ENCODE assay signal across 2 worm cellular contexts in the genomic region with DNA sequence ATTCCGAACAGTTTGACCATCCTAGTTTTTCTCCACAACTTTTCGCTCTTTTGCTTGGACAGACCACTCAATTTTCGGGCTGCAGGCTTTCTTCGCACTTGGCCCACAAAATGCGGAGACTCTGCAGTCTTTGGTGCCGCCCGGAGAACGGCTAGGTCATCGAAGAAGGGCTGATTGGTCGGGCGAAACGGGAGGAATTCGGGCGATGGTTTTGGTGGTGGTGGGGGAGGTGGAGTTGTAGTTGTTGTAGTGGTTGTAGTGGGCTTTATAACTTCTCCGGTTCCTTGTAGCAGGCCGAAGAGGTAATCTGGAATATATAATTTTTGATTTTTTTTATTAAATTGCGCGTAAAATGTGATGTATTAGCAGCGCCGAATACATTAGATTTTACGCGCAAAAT.
A peak's percentile ranks its signal among the peaks of the same experiment; 100 is the strongest.
TF ChIP-seq lines count a peak whose summit lies in the region.

No protein-coding gene starts in this region.

TF ChIP-seq in whole organism, L4 larva, 104 proteins besides CTCF, POLR2A, EP300 and RAD21:
- TF ChIP-seq ces-1 (GFP tag; optimal IDR thresholded peaks at IDR 0.05; lab: Kevin White, UChicago) (no peak), set-16 (GFP tag; IDR thresholded peaks at IDR 0.05; lab: Robert Waterston, UW) (peak; percentile 49; the same call in 1 of the 2 replicates)
TF ChIP-seq in whole organism, L4 larva: peak in this region for 1.

TF ChIP-seq in whole organism, young adult, 124 proteins besides CTCF, POLR2A, EP300 and RAD21:
- TF ChIP-seq F10E7.11 (tag; optimal IDR thresholded peaks at IDR 0.05; lab: Kevin White, UChicago), result no peak
- no peak for TF ChIP-seq let-607 (tag; optimal IDR thresholded peaks at IDR 0.05; lab: Kevin White, UChicago)
- no peak for TF ChIP-seq Y53F4B.3 (GFP tag; IDR thresholded peaks at IDR 0.05; lab: Robert Waterston, UW)
- no peak for TF ChIP-seq dpl-1 (GFP tag; optimal IDR thresholded peaks at IDR 0.05; lab: Kevin White, UChicago)
- TF ChIP-seq zfh-2 (GFP tag; conservative IDR thresholded peaks at IDR 0.05; lab: Robert Waterston, UW), result peak; percentile 58; the same call in 1 of the 2 replicates
